Worm (Caenorhabditis elegans) whole organism, early embryonic: ENCODE measurements around the gene T24H10.1.

Experiments used
- B0310.2 ChIP-seq: sonication (generic microtip); optimal IDR thresholded peaks from 2 replicates; lab custom pipeline; 2016; ENCODE audit warnings: mild to moderate bottlenecking, missing genetic modification characterization, missing compliant biosample characterization
- F13C5.2 ChIP-seq: sonication (generic microtip); optimal IDR thresholded peaks from 2 replicates; lab custom pipeline; 2017; ENCODE audit warnings: mild to moderate bottlenecking, missing genetic modification characterization, inconsistent platforms, missing compliant biosample characterization
- aly-1 ChIP-seq: sonication (generic microtip); optimal IDR thresholded peaks from 2 replicates; lab custom pipeline; 2016; ENCODE audit warnings: missing genetic modification characterization, missing compliant biosample characterization
- ama-1 ChIP-seq: fragments of 150-350 bp; optimal IDR thresholded peaks from 2 replicates; lab custom pipeline; 2014
- ceh-13 ChIP-seq: fragments of 200-800 bp; sonication (Bioruptor generic); optimal IDR thresholded peaks from 2 replicates; lab custom pipeline; 2018; ENCODE audit warnings: mild to moderate bottlenecking, missing genetic modification characterization, missing compliant biosample characterization
- ceh-36 ChIP-seq: sonication (generic microtip); optimal IDR thresholded peaks from 2 replicates; lab custom pipeline; 2016; ENCODE audit warnings: missing genetic modification characterization, inconsistent platforms, missing compliant biosample characterization
- ets-7 ChIP-seq: sonication (generic microtip); optimal IDR thresholded peaks from 2 replicates; lab custom pipeline; 2016; ENCODE audit warnings: missing genotype, missing genetic modification characterization, missing compliant biosample characterization
- flt-1 ChIP-seq: fragments of 200-800 bp; sonication (Bioruptor generic); IDR thresholded peaks from 2 replicates; pipeline ENCODE4 v1.3.6; 2022; ENCODE audit warnings: missing genetic modification characterization, missing compliant biosample characterization
- hmbx-1 ChIP-seq: sonication (generic microtip); optimal IDR thresholded peaks from 2 replicates; lab custom pipeline; 2016; ENCODE audit warnings: mild to moderate bottlenecking, missing genetic modification characterization, missing compliant biosample characterization
- hmg-4 ChIP-seq: fragments of 200-800 bp; sonication (Bioruptor generic); optimal IDR thresholded peaks from 2 replicates; lab custom pipeline; 2018; ENCODE audit warnings: mild to moderate bottlenecking, missing genetic modification characterization, missing compliant biosample characterization
- hnd-1 ChIP-seq: sonication (generic microtip); optimal IDR thresholded peaks from 2 replicates; lab custom pipeline; 2016; ENCODE audit warnings: missing genetic modification characterization, missing compliant biosample characterization
- pes-1 ChIP-seq: fragments of 200-800 bp; sonication (Bioruptor generic); IDR thresholded peaks from 2 replicates; pipeline ENCODE4 v1.3.6; 2022; ENCODE audit warnings: missing genetic modification reagents, missing genetic modification characterization, missing compliant biosample characterization
- scrt-1 ChIP-seq: fragments of 200-800 bp; sonication (Bioruptor generic); IDR thresholded peaks from 2 replicates; pipeline ENCODE4 v1.3.6; 2022; ENCODE audit warnings: missing genetic modification characterization, missing compliant biosample characterization
- sea-1 ChIP-seq: fragments of 200-800 bp; sonication (Bioruptor generic); conservative IDR thresholded peaks from 2 replicates; pipeline ENCODE4 v1.3.6; 2022; ENCODE audit warnings: missing genetic modification characterization, missing compliant biosample characterization
- tbx-11 ChIP-seq: fragments of 200-800 bp; sonication (Bioruptor generic); IDR thresholded peaks from 2 replicates; pipeline ENCODE4 v1.3.6; 2022; ENCODE audit warnings: missing genetic modification characterization, missing compliant biosample characterization
- tbx-37 ChIP-seq: fragments of 200-800 bp; sonication (Bioruptor generic); conservative IDR thresholded peaks from 2 replicates; pipeline ENCODE4 v1.3.6; 2022; ENCODE audit warnings: missing genetic modification reagents, missing genetic modification characterization, missing compliant biosample characterization
- tra-4 ChIP-seq: sonication (generic microtip); optimal IDR thresholded peaks from 2 replicates; lab custom pipeline; 2017; ENCODE audit warnings: missing genetic modification characterization, missing compliant biosample characterization

The T24H10.1 gene

DNA sequence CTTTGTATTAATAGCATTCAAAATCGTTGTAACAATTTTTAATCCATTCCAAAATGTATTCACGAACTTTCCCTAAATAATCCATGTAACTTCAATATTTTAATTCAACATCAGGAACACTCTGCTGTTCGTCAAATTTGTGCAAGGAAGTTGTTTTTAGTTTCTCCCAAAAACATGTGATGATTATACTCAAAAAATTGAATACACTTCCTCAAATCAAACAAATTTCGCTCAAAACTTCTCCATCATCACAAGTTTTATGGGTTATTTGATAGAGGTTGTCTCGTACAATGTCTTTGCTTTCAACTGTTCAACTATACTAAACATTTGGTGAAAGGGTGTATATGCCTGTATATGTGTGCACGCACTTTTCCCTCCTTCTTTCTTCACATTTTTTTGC is 25.8 kb downstream of the T24H10.1 start:
- TF ChIP-seq sea-1 (GFP tag; lab: Robert Waterston, UW): no peak
- TF ChIP-seq flt-1 (GFP tag; lab: Robert Waterston, UW): no peak
- TF ChIP-seq B0310.2 (tag; lab: Kevin White, UChicago): no peak

- no peak for TF ChIP-seq ets-7 (tag; lab: Kevin White, UChicago)
- TF ChIP-seq ceh-13 (GFP tag; lab: Kevin White, UChicago): no peak
- no peak for TF ChIP-seq aly-1 (tag; lab: Kevin White, UChicago)
- TF ChIP-seq B0310.2 (tag; lab: Kevin White, UChicago): no peak
- TF ChIP-seq ceh-36 (tag; lab: Kevin White, UChicago): no peak
- no peak for TF ChIP-seq tra-4 (tag; lab: Kevin White, UChicago)
- no peak for TF ChIP-seq tbx-11 (GFP tag; lab: Robert Waterston, UW)
- TF ChIP-seq hmg-4 (GFP tag; lab: Kevin White, UChicago): no peak
- no peak for TF ChIP-seq F13C5.2 (tag; lab: Kevin White, UChicago)
- no peak for TF ChIP-seq pes-1 (GFP tag; lab: Robert Waterston, UW)
- TF ChIP-seq tbx-37: no peak
- TF ChIP-seq ama-1 (lab: Kevin White, UChicago): no peak
- TF ChIP-seq hmbx-1 (tag; lab: Kevin White, UChicago): no peak
- TF ChIP-seq scrt-1 (GFP tag; lab: Robert Waterston, UW): no peak
- no peak for TF ChIP-seq flt-1 (GFP tag; lab: Robert Waterston, UW)
- no peak for TF ChIP-seq sea-1 (GFP tag; lab: Robert Waterston, UW)
- TF ChIP-seq hnd-1: no peak
These were observed 27.8 kb downstream of the T24H10.1 start for ce11 chrII:9126965-9127364.

- TF ChIP-seq F13C5.2 (tag; lab: Kevin White, UChicago) (no peak), tra-4 (tag; lab: Kevin White, UChicago) (no peak), B0310.2 (tag; lab: Kevin White, UChicago) (no peak), hnd-1 (no peak), tbx-11 (GFP tag; lab: Robert Waterston, UW) (no peak), flt-1 (GFP tag; lab: Robert Waterston, UW) (no peak)
These were observed 28.2 kb downstream of the T24H10.1 start for ce11 chrII:9127379-9127778.

DNA sequence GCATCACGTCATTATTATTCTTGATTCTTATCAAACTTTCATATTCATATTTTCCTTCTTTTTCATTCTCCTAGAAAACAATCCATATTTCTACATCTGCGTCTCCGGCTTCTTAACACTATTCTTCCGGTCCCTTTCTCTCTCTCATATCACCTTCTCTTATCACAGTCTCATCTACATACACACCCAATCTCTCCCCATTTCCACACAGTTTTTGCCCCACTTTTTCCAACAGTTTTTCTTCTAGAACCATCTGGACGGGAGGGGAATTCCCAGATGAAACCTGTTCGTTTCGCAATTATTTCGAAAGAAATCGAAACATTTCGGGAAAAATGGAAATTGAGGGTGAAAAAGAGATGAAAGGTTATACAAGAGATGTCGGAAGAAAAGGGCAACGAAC is 29.0 kb downstream of the T24H10.1 start:
- TF ChIP-seq ama-1 (lab: Kevin White, UChicago) (no peak), ceh-36 (tag; lab: Kevin White, UChicago) (no peak), aly-1 (tag; lab: Kevin White, UChicago) (no peak)

DNA sequence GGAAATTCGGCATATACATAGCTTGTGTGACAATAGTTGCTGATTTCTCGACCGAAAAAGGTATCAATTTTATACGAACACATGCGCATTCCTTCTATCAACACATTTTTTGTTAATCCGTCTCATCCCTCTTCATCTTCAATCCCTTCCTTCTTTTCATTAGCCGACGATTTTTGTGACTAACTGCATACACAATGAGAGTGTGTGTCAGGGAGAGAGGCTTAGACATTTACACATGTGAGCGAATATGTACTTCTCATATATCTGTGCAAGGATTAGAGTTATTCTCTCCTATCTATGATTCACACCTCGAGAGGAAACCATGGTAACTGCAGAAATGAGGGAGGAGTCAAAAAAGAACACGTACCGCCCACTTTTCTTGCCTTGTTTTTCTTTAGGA is 31.2 kb downstream of the T24H10.1 start:
- TF ChIP-seq ceh-36 (tag; lab: Kevin White, UChicago): peak; percentile 19
- TF ChIP-seq F13C5.2 (tag; lab: Kevin White, UChicago): no peak

- TF ChIP-seq flt-1 (GFP tag; lab: Robert Waterston, UW) (no peak), ceh-13 (GFP tag; lab: Kevin White, UChicago) (no peak), F13C5.2 (tag; lab: Kevin White, UChicago) (no peak), hmg-4 (GFP tag; lab: Kevin White, UChicago) (no peak), tbx-37 (no peak)
These were observed 32.2 kb downstream of the T24H10.1 start, which contains the start of gene C16D2.1 for ce11 chrII:9131363-9131762. C16D2.1 (plus strand) TSS chrII:9131663.

ce11 chrII:9132338-9132737 is 33.2 kb downstream of the T24H10.1 start:
- no peak for TF ChIP-seq sea-1 (GFP tag; lab: Robert Waterston, UW)
- TF ChIP-seq hnd-1: no peak
- TF ChIP-seq F13C5.2 (tag; lab: Kevin White, UChicago): no peak
- no peak for TF ChIP-seq hmg-4 (GFP tag; lab: Kevin White, UChicago)
- TF ChIP-seq scrt-1 (GFP tag; lab: Robert Waterston, UW): no peak
- TF ChIP-seq ets-7 (tag; lab: Kevin White, UChicago): no peak
- no peak for TF ChIP-seq hmbx-1 (tag; lab: Kevin White, UChicago)
- no peak for TF ChIP-seq aly-1 (tag; lab: Kevin White, UChicago)
- no peak for TF ChIP-seq ceh-36 (tag; lab: Kevin White, UChicago)
- no peak for TF ChIP-seq flt-1 (GFP tag; lab: Robert Waterston, UW)

ce11 chrII:9135878-9136277 is 36.7 kb downstream of the T24H10.1 start, which contains the start of gene nlp-78:
nlp-78 (plus strand) TSS chrII:9136178.
- TF ChIP-seq sea-1 (GFP tag; lab: Robert Waterston, UW) (no peak), ets-7 (tag; lab: Kevin White, UChicago) (no peak), ceh-36 (tag; lab: Kevin White, UChicago) (no peak), tbx-11 (GFP tag; lab: Robert Waterston, UW) (no peak), scrt-1 (GFP tag; lab: Robert Waterston, UW) (no peak)

ce11 chrII:9137803-9138202 is 38.6 kb downstream of the T24H10.1 start, which contains the start of gene C16D2.3:
C16D2.3 (plus strand) TSS chrII:9138103.
- TF ChIP-seq ceh-36 (tag; lab: Kevin White, UChicago) (no peak), B0310.2 (tag; lab: Kevin White, UChicago) (no peak), ets-7 (tag; lab: Kevin White, UChicago) (no peak), F13C5.2 (tag; lab: Kevin White, UChicago) (no peak), tbx-37 (no peak), hmg-4 (GFP tag; lab: Kevin White, UChicago) (no peak)
